Worm (Caenorhabditis elegans): ENCODE results near the gene lin-45.

The lin-45 gene

DNA sequence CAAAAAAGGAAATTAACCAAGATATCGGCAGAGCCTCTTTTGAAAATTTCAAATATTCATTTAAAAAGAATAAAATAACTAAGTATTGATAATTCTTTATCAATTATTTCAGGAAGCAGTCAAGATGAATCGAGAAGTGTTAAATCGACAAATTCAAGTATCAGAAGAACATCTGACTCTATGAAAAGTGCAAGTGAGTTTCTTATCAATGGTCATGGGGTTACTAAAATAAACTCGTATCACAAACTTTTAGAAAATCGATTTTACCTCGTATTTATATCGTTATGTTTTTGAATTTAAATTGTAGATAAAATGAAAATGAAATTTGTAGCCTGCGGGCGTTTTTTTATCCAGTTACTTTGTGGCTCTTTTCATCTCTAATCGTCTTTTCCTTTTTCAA, 23.2 kb upstream of the lin-45 start:
- no peak for TF ChIP-seq tbx-8 (GFP tag; optimal IDR thresholded peaks at IDR 0.05)
- TF ChIP-seq nhr-2 (tag; optimal IDR thresholded peaks at IDR 0.05): no peak
- no peak for TF ChIP-seq lin-32 (GFP tag; optimal IDR thresholded peaks at IDR 0.05)
- no peak for TF ChIP-seq unc-120 (tag; optimal IDR thresholded peaks at IDR 0.05; ENCODE audit: poor library complexity, severe bottlenecking)
- TF ChIP-seq ceh-83 (GFP tag; optimal IDR thresholded peaks at IDR 0.05): no peak
- TF ChIP-seq pha-4 (tag; optimal IDR thresholded peaks at IDR 0.05): no peak
- no peak for TF ChIP-seq lin-13 (tag; optimal IDR thresholded peaks at IDR 0.05)
- no peak for TF ChIP-seq lsy-2 (tag; optimal IDR thresholded peaks at IDR 0.05)
- TF ChIP-seq nhr-76 (tag; optimal IDR thresholded peaks at IDR 0.05): no peak
- no peak for TF ChIP-seq sptf-1 (tag; optimal IDR thresholded peaks at IDR 0.05)
- TF ChIP-seq M03D4.4 (tag; optimal IDR thresholded peaks at IDR 0.05): no peak
- no peak for TF ChIP-seq sem-2 (GFP tag; optimal IDR thresholded peaks at IDR 0.05)
- TF ChIP-seq blmp-1 (tag; optimal IDR thresholded peaks at IDR 0.05): no peak
- no peak for TF ChIP-seq flh-1 (GFP tag; optimal IDR thresholded peaks at IDR 0.05)
- no peak for TF ChIP-seq ceh-43 (GFP tag; optimal IDR thresholded peaks at IDR 0.05)

DNA sequence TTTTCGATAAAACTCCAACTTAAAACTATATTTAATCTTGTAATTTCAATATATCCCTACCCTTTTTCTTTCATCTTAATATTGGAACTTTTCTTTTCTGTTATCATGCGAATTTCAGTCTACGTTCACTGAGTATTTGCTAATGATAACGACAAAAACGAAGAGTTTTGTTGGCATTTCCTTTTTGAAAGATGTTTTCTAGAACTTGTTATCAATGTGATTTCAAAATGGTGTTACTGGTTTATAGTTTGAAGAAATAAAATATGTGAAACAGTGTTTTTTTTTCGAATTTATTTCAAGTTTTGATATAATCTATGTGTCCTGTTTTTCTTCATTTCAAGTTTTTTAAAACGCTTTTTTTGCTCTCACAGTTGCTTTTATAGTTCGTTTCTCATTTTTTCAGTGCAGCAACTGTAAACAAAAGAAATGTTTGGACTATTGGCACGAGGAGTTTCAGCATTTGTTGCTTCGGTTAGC, 22.1 kb upstream of the lin-45 start, which contains the start of gene anat-1:
Gene anat-1, plus strand, starts transcription at position 427 of the 477 bp plus-strand sequence.
- no peak for TF ChIP-seq lin-13 (tag; optimal IDR thresholded peaks at IDR 0.05)

DNA sequence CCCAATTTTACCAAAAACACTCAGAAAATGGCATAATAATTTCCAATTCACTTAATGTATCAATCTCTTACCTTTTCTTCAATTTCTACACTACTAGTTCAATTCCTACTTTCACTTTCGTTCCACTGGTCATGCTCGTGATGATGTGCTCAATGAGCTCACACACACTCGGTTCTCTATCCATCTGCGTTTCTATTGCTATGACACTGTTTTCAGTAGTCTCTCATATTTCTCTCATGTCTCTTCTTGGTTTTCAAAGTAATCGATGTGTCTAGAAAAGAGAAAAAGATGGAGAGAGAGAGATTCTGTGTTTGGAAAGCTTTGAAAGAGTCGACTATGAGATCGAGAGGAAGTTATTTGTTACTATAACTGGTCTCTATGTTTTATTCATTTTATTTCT, 18.9 kb upstream of the lin-45 start:
- TF ChIP-seq ceh-83 (GFP tag; optimal IDR thresholded peaks at IDR 0.05) (no peak), blmp-1 (tag; optimal IDR thresholded peaks at IDR 0.05) (no peak), unc-120 (tag; optimal IDR thresholded peaks at IDR 0.05; ENCODE audit: poor library complexity, severe bottlenecking) (peak; percentile 35), nhr-28 (tag; optimal IDR thresholded peaks at IDR 0.05) (no peak), mep-1 (tag; optimal IDR thresholded peaks at IDR 0.05) (peak; percentile 7), ces-1 (GFP tag; optimal IDR thresholded peaks at IDR 0.05) (peak; percentile 79)

DNA sequence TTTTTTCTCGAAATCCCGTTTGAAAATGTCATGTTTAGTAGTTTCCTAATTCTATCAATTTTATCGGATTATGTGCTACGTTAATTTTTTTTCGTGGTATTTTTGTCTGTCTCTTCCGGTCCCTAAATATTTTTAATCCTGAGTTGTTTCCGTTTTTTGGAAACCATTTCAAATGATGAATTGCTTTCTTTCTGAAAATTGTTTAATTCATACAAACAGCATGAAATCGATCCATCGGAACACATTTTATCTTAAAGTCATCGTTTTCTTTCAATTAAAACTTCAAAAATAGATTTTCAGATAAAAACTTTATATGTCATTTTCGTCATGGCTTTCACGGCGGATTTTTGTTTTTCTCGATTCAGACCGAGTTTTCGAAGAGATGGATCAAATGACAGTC, 14.0 kb upstream of the lin-45 start, which contains the start of gene spd-3:
Gene spd-3, plus strand, starts transcription at position 301 of the 400 bp plus-strand sequence.
- TF ChIP-seq nhr-2 (tag; optimal IDR thresholded peaks at IDR 0.05) (no peak), drap-1 (GFP tag; optimal IDR thresholded peaks at IDR 0.05) (no peak), lin-13 (tag; optimal IDR thresholded peaks at IDR 0.05) (no peak), zip-8 (tag; optimal IDR thresholded peaks at IDR 0.05) (no peak), tbx-8 (GFP tag; optimal IDR thresholded peaks at IDR 0.05) (no peak), M03D4.4 (tag; optimal IDR thresholded peaks at IDR 0.05) (no peak), nhr-76 (tag; optimal IDR thresholded peaks at IDR 0.05) (no peak), hlh-1 (tag; optimal IDR thresholded peaks at IDR 0.05) (no peak), ces-1 (GFP tag; optimal IDR thresholded peaks at IDR 0.05) (no peak), unc-62 (GFP tag; optimal IDR thresholded peaks at IDR 0.05) (no peak)

DNA sequence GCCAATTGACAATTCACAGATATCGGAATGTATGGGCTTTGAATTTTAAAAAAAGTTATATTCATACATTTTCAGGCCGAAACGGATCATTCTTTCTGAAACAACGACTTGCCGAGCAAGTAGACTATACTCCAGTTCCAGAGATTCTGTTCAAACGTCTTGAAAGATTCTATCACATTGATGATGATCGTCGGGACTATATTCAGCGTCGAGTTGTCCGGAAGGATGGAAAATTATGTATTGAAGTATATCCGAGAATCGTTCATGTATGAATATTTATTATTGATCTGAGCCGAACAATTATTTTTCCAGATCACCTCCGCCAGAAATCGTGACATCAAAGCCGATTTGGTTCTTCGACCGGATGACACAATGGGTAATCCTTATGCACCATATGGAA, 9.2 kb upstream of the lin-45 start:
- TF ChIP-seq tbx-8 (GFP tag; optimal IDR thresholded peaks at IDR 0.05): no peak
- TF ChIP-seq lin-32 (GFP tag; optimal IDR thresholded peaks at IDR 0.05): no peak
- TF ChIP-seq nhr-2 (tag; optimal IDR thresholded peaks at IDR 0.05): no peak
- no peak for TF ChIP-seq mls-2 (tag; optimal IDR thresholded peaks at IDR 0.05)
- no peak for TF ChIP-seq pha-4 (tag; optimal IDR thresholded peaks at IDR 0.05)
- no peak for TF ChIP-seq snpc-4 (tag; optimal IDR thresholded peaks at IDR 0.05)
- TF ChIP-seq elt-1 (tag; optimal IDR thresholded peaks at IDR 0.05; ENCODE audit: borderline replicate concordance, insufficient read depth): no peak
- no peak for TF ChIP-seq bed-3 (GFP tag; optimal IDR thresholded peaks at IDR 0.05)
- TF ChIP-seq nhr-12 (tag; optimal IDR thresholded peaks at IDR 0.05): no peak
- TF ChIP-seq ces-1 (GFP tag; optimal IDR thresholded peaks at IDR 0.05): no peak
- TF ChIP-seq unc-39 (tag; optimal IDR thresholded peaks at IDR 0.05): no peak
- no peak for TF ChIP-seq ztf-11 (tag; optimal IDR thresholded peaks at IDR 0.05)
- no peak for TF ChIP-seq mab-5 (tag; optimal IDR thresholded peaks at IDR 0.05)
- TF ChIP-seq ceh-83 (GFP tag; optimal IDR thresholded peaks at IDR 0.05): no peak

DNA sequence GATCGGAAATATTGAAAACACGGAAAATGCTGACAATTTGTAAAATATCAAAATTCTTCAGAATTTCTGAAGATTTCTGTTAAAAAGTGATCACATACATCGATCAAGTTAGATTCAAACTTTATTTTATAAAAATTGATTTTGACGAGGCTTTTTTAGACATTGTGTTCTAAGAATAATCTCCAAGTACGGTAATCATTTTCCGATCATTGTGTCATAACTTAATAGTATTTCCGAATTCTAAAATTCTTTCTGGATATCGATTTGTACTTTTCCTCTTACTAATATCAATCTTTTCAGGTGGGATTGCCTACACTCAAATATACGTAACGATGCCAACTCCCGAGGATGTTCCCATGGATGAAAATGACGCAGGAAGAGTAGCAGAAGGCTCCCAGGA, 8.6 kb upstream of the lin-45 start, which contains the start of gene usp-4:
Gene usp-4, plus strand, starts transcription at position 301 of the 400 bp plus-strand sequence.
- no peak for TF ChIP-seq mls-2 (tag; optimal IDR thresholded peaks at IDR 0.05)
- TF ChIP-seq lin-13 (tag; optimal IDR thresholded peaks at IDR 0.05): no peak
- no peak for TF ChIP-seq drap-1 (GFP tag; optimal IDR thresholded peaks at IDR 0.05)
- TF ChIP-seq ceh-83 (GFP tag; optimal IDR thresholded peaks at IDR 0.05): no peak
- TF ChIP-seq sem-2 (GFP tag; optimal IDR thresholded peaks at IDR 0.05): no peak
- TF ChIP-seq unc-120 (tag; optimal IDR thresholded peaks at IDR 0.05; ENCODE audit: poor library complexity, severe bottlenecking): no peak
- TF ChIP-seq bed-3 (GFP tag; optimal IDR thresholded peaks at IDR 0.05): no peak
- TF ChIP-seq nhr-28 (tag; optimal IDR thresholded peaks at IDR 0.05): no peak
- TF ChIP-seq mep-1 (tag; optimal IDR thresholded peaks at IDR 0.05): no peak
- TF ChIP-seq nhr-12 (tag; optimal IDR thresholded peaks at IDR 0.05): no peak
- no peak for TF ChIP-seq zip-8 (tag; optimal IDR thresholded peaks at IDR 0.05)
